Fruit fly (Drosophila melanogaster) whole organism, adult: ENCODE results near the gene Kif19A.

ENCODE experiments used
- CG11617 ChIP-seq: fragments of 200-800 bp; sonication (Bioruptor generic); optimal IDR thresholded peaks from 2 replicates; lab custom pipeline; 2017; ENCODE audit warnings: mild to moderate bottlenecking, missing biosample characterization, missing genetic modification reagents, missing genetic modification characterization
- CG12768 ChIP-seq: fragments of 200-800 bp; sonication (Bioruptor generic); optimal IDR thresholded peaks from 2 replicates; lab custom pipeline; 2017; ENCODE audit warnings: missing biosample characterization, missing genetic modification characterization, mild to moderate bottlenecking, moderate library complexity, missing genetic modification reagents
- CG14711 ChIP-seq: fragments of 200-800 bp; sonication (Bioruptor generic); optimal IDR thresholded peaks from 2 replicates; lab custom pipeline; 2018; ENCODE audit warnings: missing biosample characterization, mild to moderate bottlenecking, missing genetic modification characterization, moderate library complexity
- CG1620 ChIP-seq: fragments of 200-800 bp; sonication (Bioruptor generic); optimal IDR thresholded peaks from 2 replicates; lab custom pipeline; 2016; ENCODE audit warnings: missing biosample characterization, missing genetic modification characterization
- CG33017 ChIP-seq: fragments of 200-800 bp; sonication (Bioruptor generic); optimal IDR thresholded peaks from 2 replicates; lab custom pipeline; 2018; ENCODE audit warnings: missing biosample characterization, mild to moderate bottlenecking, missing genetic modification characterization, moderate library complexity
- CG5204 ChIP-seq: fragments of 200-800 bp; sonication (Bioruptor generic); optimal IDR thresholded peaks from 2 replicates; lab custom pipeline; 2016; ENCODE audit warnings: missing biosample characterization, missing genetic modification characterization
- CG7045 ChIP-seq: fragments of 200-800 bp; sonication (Bioruptor generic); optimal IDR thresholded peaks from 2 replicates; lab custom pipeline; 2017; ENCODE audit warnings: missing biosample characterization, mild to moderate bottlenecking, missing genetic modification characterization
- CG7101 ChIP-seq: fragments of 200-800 bp; sonication (Bioruptor generic); optimal IDR thresholded peaks from 2 replicates; lab custom pipeline; 2018; ENCODE audit warnings: missing biosample characterization, mild to moderate bottlenecking, missing genetic modification characterization, moderate library complexity
- Clk ChIP-seq: fragments of 200-800 bp; sonication (Bioruptor generic); optimal IDR thresholded peaks from 2 replicates; lab custom pipeline; 2017; ENCODE audit warnings: missing biosample characterization, missing genetic modification characterization
- Crg-1 ChIP-seq: fragments of 200-800 bp; sonication (Bioruptor generic); optimal IDR thresholded peaks from 2 replicates; lab custom pipeline; 2016; ENCODE audit warnings: missing biosample characterization, missing genetic modification characterization
- Hr96 ChIP-seq: fragments of 200-800 bp; sonication (Bioruptor generic); optimal IDR thresholded peaks from 2 replicates; lab custom pipeline; 2016; ENCODE audit warnings: missing biosample characterization, missing genetic modification characterization
- Mnt ChIP-seq: fragments of 200-800 bp; sonication (Bioruptor generic); optimal IDR thresholded peaks from 2 replicates; lab custom pipeline; 2016; ENCODE audit warnings: missing biosample characterization, mild to moderate bottlenecking, missing genetic modification characterization
- bab1 ChIP-seq: fragments of 200-800 bp; sonication (Bioruptor generic); optimal IDR thresholded peaks from 3 replicates; lab custom pipeline; 2019; ENCODE audit warnings: missing biosample characterization, mild to moderate bottlenecking, missing genetic modification characterization, moderate library complexity
- cic ChIP-seq: fragments of 200-800 bp; sonication (Bioruptor generic); optimal IDR thresholded peaks from 2 replicates; lab custom pipeline; 2017; ENCODE audit warnings: missing biosample characterization, mild to moderate bottlenecking, missing genetic modification characterization, moderate library complexity
- cnc ChIP-seq, 2 experiments: fragments of >200 bp; optimal IDR thresholded peaks; 2 replicates each; lab custom pipeline; 2017
- kay ChIP-seq: fragments of 200-800 bp; sonication (Bioruptor generic); peaks from one replicate; lab custom pipeline; 2016; ENCODE audit warnings: missing biosample characterization, missing genetic modification characterization, borderline replicate concordance
- ovo ChIP-seq: fragments of 200-800 bp; sonication (Bioruptor generic); optimal IDR thresholded peaks from 2 replicates; lab custom pipeline; 2016; ENCODE audit warnings: missing biosample characterization, missing genetic modification characterization
- pad ChIP-seq: fragments of 200-800 bp; sonication (Bioruptor generic); optimal IDR thresholded peaks from 3 replicates; lab custom pipeline; 2017; ENCODE audit warnings: missing biosample characterization, missing genetic modification characterization, mild to moderate bottlenecking, moderate library complexity, missing genetic modification reagents
- tj ChIP-seq: fragments of 200-800 bp; sonication (Bioruptor generic); optimal IDR thresholded peaks from 3 replicates; lab custom pipeline; 2017; ENCODE audit warnings: missing biosample characterization, mild to moderate bottlenecking, missing genetic modification characterization, moderate library complexity
- toe ChIP-seq: fragments of 200-800 bp; sonication (Bioruptor generic); optimal IDR thresholded peaks from 2 replicates; lab custom pipeline; 2016; ENCODE audit warnings: missing biosample characterization, missing genetic modification characterization

The Kif19A gene

DNA sequence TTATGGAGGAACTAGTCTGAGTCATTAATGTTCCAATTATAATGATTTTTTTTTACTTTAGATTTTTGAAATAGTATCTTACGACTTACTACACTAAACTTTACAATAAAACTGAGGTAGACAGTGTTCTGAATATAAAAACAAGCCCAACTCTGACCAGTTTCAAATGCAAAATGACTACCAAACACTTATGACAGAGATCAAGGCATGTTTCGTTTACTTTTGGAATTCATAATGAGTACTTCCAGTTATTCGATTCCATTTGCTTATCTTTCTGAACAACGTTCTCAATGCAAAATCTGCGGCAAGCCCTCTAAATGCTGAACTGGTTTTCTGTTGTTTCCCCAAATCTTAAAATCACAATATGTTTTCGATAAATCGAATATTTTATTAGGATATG, 33.6 kb upstream of the Kif19A start, which contains the start of gene CG14355:
CG14355 (minus strand) TSS at position 101 of the 400 bp plus-strand sequence.
- TF ChIP-seq kay (GFP tag; lab: Kevin White, UChicago) = no peak
- no peak for TF ChIP-seq CG5204 (GFP tag; lab: Kevin White, UChicago)
- TF ChIP-seq CG11617 (GFP tag; lab: Kevin White, UChicago) = no peak
- no peak for TF ChIP-seq CG1620 (GFP tag; lab: Kevin White, UChicago)
- no peak for TF ChIP-seq CG14711
- no peak for TF ChIP-seq Crg-1 (GFP tag; lab: Kevin White, UChicago)
- no peak for TF ChIP-seq CG7045 (GFP tag; lab: Kevin White, UChicago)
- no peak for TF ChIP-seq CG7101 (tag; lab: Kevin White, UChicago)
- TF ChIP-seq CG33017 = no peak
- no peak for TF ChIP-seq Hr96 (GFP tag; lab: Kevin White, UChicago)
- no peak for TF ChIP-seq bab1 (GFP tag; lab: Kevin White, UChicago)
- TF ChIP-seq toe (GFP tag; lab: Kevin White, UChicago) = no peak
- no peak for TF ChIP-seq pad (GFP tag; lab: Kevin White, UChicago)

dm6 chr3R:14140912-14141311, 22.7 kb upstream of the Kif19A start:
- TF ChIP-seq CG11617 (GFP tag; lab: Kevin White, UChicago) (no peak), Hr96 (GFP tag; lab: Kevin White, UChicago) (no peak), CG1620 (GFP tag; lab: Kevin White, UChicago) (no peak), ovo (GFP tag; lab: Kevin White, UChicago) (no peak), Crg-1 (GFP tag; lab: Kevin White, UChicago) (no peak), kay (GFP tag; lab: Kevin White, UChicago) (no peak), bab1 (GFP tag; lab: Kevin White, UChicago) (no peak), cic (no peak), CG7101 (tag; lab: Kevin White, UChicago) (no peak), Clk (GFP tag; lab: Kevin White, UChicago) (no peak), toe (GFP tag; lab: Kevin White, UChicago) (no peak), pad (GFP tag; lab: Kevin White, UChicago) (no peak), tj (no peak)

DNA sequence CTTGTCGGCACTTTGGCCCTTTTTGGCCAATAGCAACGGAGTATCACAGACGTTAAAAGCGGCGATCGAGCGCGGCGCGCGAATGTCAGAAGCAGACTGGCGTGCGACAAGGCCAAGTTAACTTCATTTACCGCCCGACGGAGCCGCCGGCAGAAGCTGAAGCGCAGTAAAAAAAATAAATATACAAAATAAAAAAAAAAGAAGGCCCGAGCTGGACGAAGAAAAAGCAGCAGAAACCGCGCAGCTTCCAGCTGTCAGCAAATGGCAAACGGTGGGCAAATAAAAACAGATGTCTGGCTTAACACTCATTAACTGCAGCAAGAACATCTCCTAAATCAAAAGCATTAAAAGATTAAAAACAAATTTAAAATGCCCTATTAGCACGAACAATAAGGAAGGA, 13.7 kb upstream of the Kif19A start, which contains the start of gene CG14356:
CG14356 (minus strand) TSS at position 101 of the 400 bp plus-strand sequence.
- TF ChIP-seq CG14711 (no peak), cic (no peak), CG33017 (no peak), ovo (GFP tag; lab: Kevin White, UChicago) (no peak), tj (no peak), toe (GFP tag; lab: Kevin White, UChicago) (no peak), Mnt (GFP tag; lab: Kevin White, UChicago) (no peak), CG5204 (GFP tag; lab: Kevin White, UChicago) (no peak), CG7101 (tag; lab: Kevin White, UChicago) (no peak), Crg-1 (GFP tag; lab: Kevin White, UChicago) (no peak), Hr96 (GFP tag; lab: Kevin White, UChicago) (no peak), CG11617 (GFP tag; lab: Kevin White, UChicago) (no peak), bab1 (GFP tag; lab: Kevin White, UChicago) (no peak), pad (GFP tag; lab: Kevin White, UChicago) (no peak), CG1620 (GFP tag; lab: Kevin White, UChicago) (no peak), cnc (optimal IDR thresholded peaks at IDR 0.05; lab: Kevin White, UChicago) (no peak)

DNA sequence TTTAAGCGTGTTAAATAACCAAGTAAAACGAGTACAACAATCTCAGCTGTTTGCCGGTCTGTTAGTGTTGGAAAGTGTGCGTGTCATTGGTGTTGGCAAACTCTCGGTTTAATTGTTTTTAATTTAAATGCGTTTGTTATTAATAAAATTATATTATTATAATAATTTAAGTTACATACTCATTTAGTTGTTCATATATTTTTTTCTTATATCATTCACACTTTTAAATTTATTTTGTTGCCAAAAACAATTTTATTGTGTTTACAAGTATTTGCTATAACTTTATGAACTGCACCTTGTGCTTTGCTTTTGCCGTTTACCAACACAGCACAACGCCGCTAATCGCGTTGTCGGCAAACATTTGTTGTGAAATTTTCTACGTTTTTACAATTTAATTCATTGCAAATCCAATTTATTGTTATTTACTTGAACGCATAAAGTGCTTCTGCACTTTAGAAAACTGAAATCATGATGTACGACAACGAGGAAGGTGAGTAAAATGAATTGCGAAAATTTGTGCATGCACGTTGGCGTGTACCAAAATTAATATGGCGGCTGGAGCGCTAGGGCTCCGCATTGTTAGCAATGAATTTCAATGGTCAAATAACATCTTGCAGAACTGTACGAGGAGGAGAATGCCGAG, 7.3 kb upstream of the Kif19A start, which contains the start of the genes 140up and Polr2B:
140up (minus strand) TSS at position 70 of the 643 bp plus-strand sequence.
Polr2B (plus strand) TSS at position 313 of the 643 bp plus-strand sequence.
- peak; percentile 86 for TF ChIP-seq Mnt (GFP tag; lab: Kevin White, UChicago)
- TF ChIP-seq cic = peak; percentile 61
- TF ChIP-seq Crg-1 (GFP tag; lab: Kevin White, UChicago) = peak; percentile 96
- peak; percentile 72 for TF ChIP-seq tj
- no peak for TF ChIP-seq kay (GFP tag; lab: Kevin White, UChicago)
- peak; percentile 92 for TF ChIP-seq CG33017
- no peak for TF ChIP-seq cnc (optimal IDR thresholded peaks at IDR 0.05; lab: Kevin White, UChicago)
- TF ChIP-seq CG1620 (GFP tag; lab: Kevin White, UChicago) = peak; percentile 79
- TF ChIP-seq pad (GFP tag; lab: Kevin White, UChicago) = peak; percentile 90
- TF ChIP-seq CG11617 (GFP tag; lab: Kevin White, UChicago) = peak; percentile 94
- peak; percentile 77 for TF ChIP-seq CG5204 (GFP tag; lab: Kevin White, UChicago)
- TF ChIP-seq CG7045 (GFP tag; lab: Kevin White, UChicago) = peak; percentile 95
- peak; percentile 92 for TF ChIP-seq CG14711
- TF ChIP-seq Clk (GFP tag; lab: Kevin White, UChicago) = peak; percentile 92
- peak; percentile 74 for TF ChIP-seq Hr96 (GFP tag; lab: Kevin White, UChicago)
- peak; percentile 93 for TF ChIP-seq bab1 (GFP tag; lab: Kevin White, UChicago)
- peak; percentile 87 for TF ChIP-seq toe (GFP tag; lab: Kevin White, UChicago)
- peak; percentile 93 for TF ChIP-seq ovo (GFP tag; lab: Kevin White, UChicago)
- peak; percentile 96 for TF ChIP-seq CG12768 (GFP tag; lab: Kevin White, UChicago)
- peak; percentile 96 for TF ChIP-seq CG7101 (tag; lab: Kevin White, UChicago)

- TF ChIP-seq CG1620 (GFP tag; lab: Kevin White, UChicago) (peak; percentile 86), Mnt (GFP tag; lab: Kevin White, UChicago) (peak; percentile 66), CG7045 (GFP tag; lab: Kevin White, UChicago) (peak; percentile 50), bab1 (GFP tag; lab: Kevin White, UChicago) (peak; percentile 68), CG14711 (peak; percentile 79), cic (peak; percentile 33), CG7101 (tag; lab: Kevin White, UChicago) (peak; percentile 79), CG5204 (GFP tag; lab: Kevin White, UChicago) (peak; percentile 79), CG12768 (GFP tag; lab: Kevin White, UChicago) (peak; percentile 69), ovo (GFP tag; lab: Kevin White, UChicago) (peak; percentile 56), kay (GFP tag; lab: Kevin White, UChicago) (peak; percentile 93), Crg-1 (GFP tag; lab: Kevin White, UChicago) (peak; percentile 86), cnc (optimal IDR thresholded peaks at IDR 0.05; lab: Kevin White, UChicago) (no peak), Hr96 (GFP tag; lab: Kevin White, UChicago) (peak; percentile 50), CG11617 (GFP tag; lab: Kevin White, UChicago) (peak; percentile 54), Clk (GFP tag; lab: Kevin White, UChicago) (no peak), toe (GFP tag; lab: Kevin White, UChicago) (peak; percentile 66), tj (peak; percentile 28), CG33017 (peak; percentile 43), pad (GFP tag; lab: Kevin White, UChicago) (peak; percentile 67)
Observed at dm6 chr3R:14122347-14122812, 4.1 kb upstream of the Kif19A start, which contains the start of the genes Abi and twf. Gene Abi, minus strand, starts transcription at chr3R:14122420. Gene twf, plus strand, starts transcription at chr3R:14122654.
